Fruit fly (Drosophila melanogaster) whole organism, embryonic: ENCODE results near the gene Hpr1.

ENCODE experiments used
- Atf3 ChIP-seq: fragments of 200-800 bp; sonication (Bioruptor generic); optimal IDR thresholded peaks from 3 replicates; lab custom pipeline; 2016; ENCODE audit warnings: missing biosample characterization, missing genetic modification characterization
- Bteb2 ChIP-seq: fragments of 200-800 bp; sonication (Bioruptor generic); optimal IDR thresholded peaks from 2 replicates; lab custom pipeline; 2016; ENCODE audit warnings: missing biosample characterization, missing genetic modification characterization
- CG10431 ChIP-seq: fragments of 200-800 bp; sonication (Bioruptor generic); optimal IDR thresholded peaks from 3 replicates; lab custom pipeline; 2018; ENCODE audit warnings: missing biosample characterization, mild to moderate bottlenecking, missing genetic modification characterization
- CG10979 ChIP-seq: fragments of 200-800 bp; sonication (Bioruptor generic); optimal IDR thresholded peaks from 2 replicates; lab custom pipeline; 2018; ENCODE audit warnings: missing biosample characterization, mild to moderate bottlenecking, missing genetic modification characterization, moderate library complexity
- CG11398 ChIP-seq: fragments of 200-800 bp; sonication (Bioruptor generic); optimal IDR thresholded peaks from 2 replicates; lab custom pipeline; 2016; ENCODE audit warnings: missing biosample characterization, missing genetic modification characterization
- CG11456 ChIP-seq: fragments of 200-800 bp; sonication (Bioruptor generic); IDR thresholded peaks from 3 replicates; pipeline ENCODE4 v1.3.6; 2022; ENCODE audit warnings: missing biosample characterization, missing genetic modification characterization
- CG13123 ChIP-seq: fragments of 200-800 bp; sonication (Bioruptor generic); optimal IDR thresholded peaks from 2 replicates; lab custom pipeline; 2016; ENCODE audit warnings: missing biosample characterization, missing genetic modification characterization
- CG17359 ChIP-seq: fragments of 200-800 bp; sonication (Bioruptor generic); optimal IDR thresholded peaks from 3 replicates; lab custom pipeline; 2018; ENCODE audit warnings: missing biosample characterization, mild to moderate bottlenecking, missing genetic modification characterization, moderate library complexity
- CG17802 ChIP-seq: fragments of 200-800 bp; sonication (Bioruptor generic); optimal IDR thresholded peaks from 2 replicates; lab custom pipeline; 2018; ENCODE audit warnings: missing biosample characterization, mild to moderate bottlenecking, missing genetic modification characterization, moderate library complexity
- CG18599 ChIP-seq: fragments of 200-800 bp; sonication (Bioruptor generic); optimal IDR thresholded peaks from 3 replicates; lab custom pipeline; 2017; ENCODE audit warnings: missing biosample characterization, missing genetic modification characterization, mild to moderate bottlenecking, moderate library complexity, missing genetic modification reagents
- CG32532 ChIP-seq: fragments of 200-800 bp; sonication (Bioruptor generic); IDR thresholded peaks from 2 replicates; pipeline ENCODE4 v1.3.6; 2022; ENCODE audit warnings: missing biosample characterization, missing genetic modification characterization
- CG4282 ChIP-seq: fragments of 200-800 bp; sonication (Bioruptor generic); optimal IDR thresholded peaks from 2 replicates; lab custom pipeline; 2016; ENCODE audit warnings: missing biosample characterization, missing genetic modification characterization
- CG4404 ChIP-seq: fragments of 200-800 bp; sonication (Bioruptor generic); IDR thresholded peaks from 2 replicates; pipeline ENCODE4 v1.3.6; 2022; ENCODE audit warnings: missing biosample characterization, missing genetic modification characterization
- CG4617 ChIP-seq: fragments of 200-800 bp; sonication (Bioruptor generic); optimal IDR thresholded peaks from 3 replicates; lab custom pipeline; 2016; ENCODE audit warnings: missing biosample characterization, missing genetic modification characterization, borderline replicate concordance
- CG6683 ChIP-seq: fragments of 200-800 bp; sonication (Bioruptor generic); optimal IDR thresholded peaks from 2 replicates; lab custom pipeline; 2017; ENCODE audit warnings: missing biosample characterization, mild to moderate bottlenecking, missing genetic modification characterization, missing genetic modification reagents
- CG6765 ChIP-seq: fragments of 200-800 bp; sonication (Bioruptor generic); optimal IDR thresholded peaks from 3 replicates; lab custom pipeline; 2017; ENCODE audit warnings: missing biosample characterization, mild to moderate bottlenecking, missing genetic modification characterization
- CG7372 ChIP-seq: fragments of 200-800 bp; sonication (Bioruptor generic); IDR thresholded peaks from 2 replicates; pipeline ENCODE4 v1.3.6; 2022; ENCODE audit warnings: missing biosample characterization, missing genetic modification characterization
- CG7786 ChIP-seq: fragments of 200-800 bp; sonication (Bioruptor generic); optimal IDR thresholded peaks from 2 replicates; lab custom pipeline; 2016; ENCODE audit warnings: missing biosample characterization, missing genetic modification characterization
- CG9437 ChIP-seq: fragments of 200-800 bp; sonication (Bioruptor generic); optimal IDR thresholded peaks from 2 replicates; lab custom pipeline; 2018; ENCODE audit warnings: missing biosample characterization, mild to moderate bottlenecking, missing genetic modification characterization
- Doc3 ChIP-seq: fragments of 200-800 bp; sonication (Bioruptor generic); IDR thresholded peaks from 3 replicates; pipeline ENCODE4 v1.3.6; 2022; ENCODE audit warnings: missing biosample characterization, missing genetic modification characterization; ENCODE audit not compliant: partially characterized antibody
- E2f2 ChIP-seq: fragments of 200-800 bp; sonication (Bioruptor generic); IDR thresholded peaks from 2 replicates; pipeline ENCODE4 v1.3.6; 2022; ENCODE audit warnings: missing biosample characterization, missing genetic modification characterization
- HLHmδ ChIP-seq: fragments of 200-800 bp; sonication (Bioruptor generic); optimal IDR thresholded peaks from 2 replicates; lab custom pipeline; 2018; ENCODE audit warnings: missing biosample characterization, mild to moderate bottlenecking, missing genetic modification characterization, moderate library complexity
- Kr ChIP-seq: fragments of 200-800 bp; sonication (Bioruptor generic); optimal IDR thresholded peaks from 2 replicates; lab custom pipeline; 2017; ENCODE audit warnings: missing biosample characterization, mild to moderate bottlenecking, missing genetic modification characterization
- Max ChIP-seq: fragments of 200-800 bp; sonication (Bioruptor generic); optimal IDR thresholded peaks from 2 replicates; lab custom pipeline; 2016; ENCODE audit warnings: missing biosample characterization, mild to moderate bottlenecking, missing genetic modification characterization
- Med ChIP-seq: fragments of 200-800 bp; sonication (Bioruptor generic); peaks from one replicate; lab custom pipeline; 2016; ENCODE audit warnings: missing biosample characterization, missing genetic modification characterization, mild to moderate bottlenecking, inconsistent platforms, moderate library complexity
- Opbp ChIP-seq: fragments of 200-800 bp; sonication (Bioruptor generic); IDR thresholded peaks from 3 replicates; pipeline ENCODE4 v1.3.6; 2022; ENCODE audit warnings: missing biosample characterization, missing genetic modification characterization; ENCODE audit not compliant: partially characterized antibody
- Optix ChIP-seq: fragments of 200-800 bp; sonication (Bioruptor generic); IDR thresholded peaks from 3 replicates; pipeline ENCODE4 v1.3.6; 2022; ENCODE audit warnings: missing biosample characterization, missing genetic modification characterization
- Poxn ChIP-seq: fragments of 200-800 bp; sonication (Bioruptor generic); IDR thresholded peaks from 2 replicates; pipeline ENCODE4 v1.3.6; 2022; ENCODE audit warnings: missing biosample characterization, missing genetic modification characterization
- Sry-δ ChIP-seq: fragments of 200-800 bp; sonication (Bioruptor generic); optimal IDR thresholded peaks from 2 replicates; lab custom pipeline; 2016; ENCODE audit warnings: missing biosample characterization, missing genetic modification characterization
- Taf1 ChIP-seq: fragments of 200-800 bp; sonication (Bioruptor generic); IDR thresholded peaks from 2 replicates; pipeline ENCODE4 v1.3.6; 2022; ENCODE audit warnings: missing biosample characterization, missing genetic modification characterization
- Xrp1 ChIP-seq: fragments of 200-800 bp; sonication (Bioruptor generic); IDR thresholded peaks from 2 replicates; pipeline ENCODE4 v1.3.6; 2022; ENCODE audit warnings: missing biosample characterization, missing genetic modification characterization
- aop ChIP-seq: fragments of 200-800 bp; sonication (Bioruptor generic); IDR thresholded peaks from 2 replicates; pipeline ENCODE4 v1.3.6; 2022; ENCODE audit warnings: missing biosample characterization, missing genetic modification characterization
- ato ChIP-seq: fragments of 200-800 bp; sonication (Bioruptor generic); IDR thresholded peaks from 2 replicates; pipeline ENCODE4 v1.3.6; 2022; ENCODE audit warnings: missing biosample characterization, missing genetic modification characterization; ENCODE audit not compliant: partially characterized antibody
- cas ChIP-seq: fragments of 200-800 bp; sonication (Bioruptor generic); IDR thresholded peaks from 2 replicates; pipeline ENCODE4 v1.3.6; 2022; ENCODE audit warnings: missing biosample characterization, missing genetic modification characterization
- croc ChIP-seq: fragments of 200-800 bp; sonication (Bioruptor generic); conservative IDR thresholded peaks from 3 replicates; pipeline ENCODE4 v1.3.6; 2022; ENCODE audit warnings: missing biosample characterization, missing genetic modification characterization
- dm ChIP-seq: fragments of 200-800 bp; sonication (Bioruptor generic); optimal IDR thresholded peaks from 3 replicates; lab custom pipeline; 2016; ENCODE audit warnings: missing biosample characterization, missing genetic modification characterization
- ems ChIP-seq: fragments of 200-800 bp; sonication (Bioruptor generic); optimal IDR thresholded peaks from 3 replicates; lab custom pipeline; 2016; ENCODE audit warnings: missing biosample characterization, missing genetic modification characterization
- eve ChIP-seq, 2 experiments: fragments of >200 bp; optimal IDR thresholded peaks; 2 replicates each; lab custom pipeline; 2017; ENCODE audit warnings: missing biosample characterization in 2 of 2, missing genetic modification characterization in 2 of 2
- eyg ChIP-seq: fragments of 200-800 bp; sonication (Bioruptor generic); optimal IDR thresholded peaks from 3 replicates; lab custom pipeline; 2016; ENCODE audit warnings: missing biosample characterization, missing genetic modification characterization
- gt ChIP-seq: fragments of 200-800 bp; sonication (Bioruptor generic); IDR thresholded peaks from 2 replicates; pipeline ENCODE4 v1.3.6; 2022; ENCODE audit warnings: missing biosample characterization, missing genetic modification characterization
- h ChIP-seq: fragments of >200 bp; optimal IDR thresholded peaks from 2 replicates; lab custom pipeline; 2017
- insv ChIP-seq, 2 experiments: fragments of 200-800 bp; sonication (Bioruptor generic); optimal IDR thresholded peaks; 3 replicates each; lab custom pipeline; 2016 to 2018; ENCODE audit warnings: missing biosample characterization in 2 of 2, missing genetic modification characterization in 2 of 2
- lab ChIP-seq: fragments of 200-800 bp; sonication (Bioruptor generic); optimal IDR thresholded peaks from 3 replicates; lab custom pipeline; 2017; ENCODE audit warnings: missing biosample characterization, missing genetic modification characterization, mild to moderate bottlenecking, moderate library complexity, missing genetic modification reagents
- lmd ChIP-seq: fragments of 200-800 bp; sonication (Bioruptor generic); IDR thresholded peaks from 2 replicates; pipeline ENCODE4 v1.3.6; 2022; ENCODE audit warnings: missing biosample characterization, missing genetic modification characterization
- nerfin-2 ChIP-seq: fragments of 200-800 bp; sonication (Bioruptor generic); IDR thresholded peaks from 2 replicates; pipeline ENCODE4 v1.3.6; 2022; ENCODE audit warnings: missing biosample characterization, missing genetic modification characterization; ENCODE audit not compliant: partially characterized antibody
- odd ChIP-seq: fragments of 200-800 bp; sonication (Bioruptor generic); optimal IDR thresholded peaks from 2 replicates; lab custom pipeline; 2017; ENCODE audit warnings: missing biosample characterization, mild to moderate bottlenecking, missing genetic modification characterization
- peb ChIP-seq: fragments of 200-800 bp; sonication (Bioruptor generic); IDR thresholded peaks from 2 replicates; pipeline ENCODE4 v1.3.6; 2022; ENCODE audit warnings: missing biosample characterization, missing genetic modification characterization
- pho ChIP-seq: fragments of 200-800 bp; sonication (Bioruptor generic); optimal IDR thresholded peaks from 2 replicates; lab custom pipeline; 2016; ENCODE audit warnings: missing biosample characterization, missing genetic modification characterization
- tap ChIP-seq: fragments of 200-800 bp; optimal IDR thresholded peaks from 3 replicates; lab custom pipeline; 2019; ENCODE audit warnings: missing biosample characterization, mild to moderate bottlenecking, missing genetic modification characterization, moderate library complexity
- tin ChIP-seq: fragments of 200-800 bp; sonication (Bioruptor generic); optimal IDR thresholded peaks from 3 replicates; lab custom pipeline; 2016; ENCODE audit warnings: missing biosample characterization, missing genetic modification characterization
- trem ChIP-seq: fragments of 200-800 bp; optimal IDR thresholded peaks from 3 replicates; lab custom pipeline; 2019; ENCODE audit warnings: missing biosample characterization, mild to moderate bottlenecking, missing genetic modification characterization, moderate library complexity
- unc-4 ChIP-seq: fragments of 200-800 bp; sonication (Bioruptor generic); IDR thresholded peaks from 2 replicates; pipeline ENCODE4 v1.3.6; 2022; ENCODE audit warnings: missing biosample characterization, missing genetic modification characterization; ENCODE audit not compliant: partially characterized antibody

Hpr1 gene

dm6 chr3R:5821243-5821642 is at the start of gene Hpr1 (continued):
- TF ChIP-seq Optix (no peak), eyg (no peak), croc (GFP tag; lab: Robert Waterston, UW) (no peak), HLHmδ (GFP tag; lab: Kevin White, UChicago) (no peak), lmd (GFP tag; lab: Robert Waterston, UW) (no peak), CG17359 (tag; lab: Kevin White, UChicago) (peak; percentile 28), eve (GFP tag; optimal IDR thresholded peaks at IDR 0.05; lab: Kevin White, UChicago) (no peak), E2f2 (peak; percentile 93), Atf3 (GFP tag; lab: Kevin White, UChicago) (no peak), trem (tag; lab: Kevin White, UChicago) (peak; percentile 99), CG17802 (no peak), unc-4 (GFP tag; lab: Robert Waterston, UW) (peak; percentile 47; the same call in 1 of the 2 replicates), Max (no peak), odd (GFP tag; lab: Kevin White, UChicago) (no peak), CG11398 (GFP tag; lab: Kevin White, UChicago) (no peak), CG10979 (tag; lab: Kevin White, UChicago) (no peak), Poxn (GFP tag; lab: Robert Waterston, UW) (no peak), nerfin-2 (GFP tag; lab: Robert Waterston, UW) (peak; percentile 48; the same call in 1 of the 2 replicates), CG32532 (GFP tag; lab: Robert Waterston, UW) (no peak), CG4404 (GFP tag; lab: Robert Waterston, UW) (no peak), CG6683 (no peak), CG4617 (GFP tag; lab: Kevin White, UChicago) (peak; percentile 68), cas (GFP tag; lab: Robert Waterston, UW) (no peak), insv (GFP tag; optimal IDR thresholded peaks at IDR 0.05; lab: Kevin White, UChicago) (no peak), CG6765 (GFP tag; lab: Kevin White, UChicago) (no peak), Doc3 (GFP tag; lab: Robert Waterston, UW) (peak; percentile 23; the same call in 1 of the 3 replicates), Taf1 (GFP tag; lab: Robert Waterston, UW) (no peak), Bteb2 (GFP tag; lab: Kevin White, UChicago) (no peak), Opbp (GFP tag; lab: Robert Waterston, UW) (no peak; the same call in 2 of the 3 replicates), CG13123 (no peak), ato (no peak), Med (no peak), Xrp1 (GFP tag; lab: Robert Waterston, UW) (no peak), CG9437 (GFP tag; lab: Kevin White, UChicago) (no peak), CG7786 (GFP tag; lab: Kevin White, UChicago) (no peak), Sry-δ (GFP tag; lab: Kevin White, UChicago) (peak; percentile 42), CG4282 (GFP tag; lab: Kevin White, UChicago) (no peak), pho (GFP tag; lab: Kevin White, UChicago) (no peak)

- TF ChIP-seq aop (GFP tag; lab: Robert Waterston, UW) (no peak), CG11456 (GFP tag; lab: Robert Waterston, UW) (peak; percentile 70; the same call in 2 of the 3 replicates), CG10431 (GFP tag; lab: Kevin White, UChicago) (no peak), ems (GFP tag; lab: Kevin White, UChicago) (peak; percentile 31), CG32532 (GFP tag; lab: Robert Waterston, UW) (peak; percentile 52; the same call in 1 of the 2 replicates), dm (GFP tag; lab: Kevin White, UChicago) (peak; percentile 75), gt (GFP tag; lab: Robert Waterston, UW) (no peak), CG18599 (GFP tag; lab: Kevin White, UChicago) (peak; percentile 52), h (lab: Kevin White, UChicago) (no peak), CG7372 (GFP tag; lab: Robert Waterston, UW) (no peak), tin (GFP tag; lab: Kevin White, UChicago) (peak; percentile 50), lab (GFP tag; lab: Kevin White, UChicago) (peak; percentile 57), Kr (no peak), peb (GFP tag; lab: Robert Waterston, UW) (no peak), tap (tag; lab: Kevin White, UChicago) (no peak), Poxn (GFP tag; lab: Robert Waterston, UW) (no peak)
Measured at dm6 chr3R:5862032-5862641, 40.9 kb upstream of the Hpr1 start, which contains the start of gene CG2017. CG2017 (minus strand) TSS chr3R:5862405.
